Worm (Caenorhabditis elegans) whole organism, midembryonic: ENCODE measurements around the gene nspc-5.

ENCODE experiments used
- T22C8.4 ChIP-seq: fragments of 200-800 bp; sonication (Bioruptor generic); IDR thresholded peaks from 2 replicates; pipeline ENCODE4 v1.3.6; 2022; ENCODE audit warnings: missing genetic modification characterization, missing compliant biosample characterization
- cog-1 ChIP-seq: sonication (generic microtip); optimal IDR thresholded peaks from 2 replicates; lab custom pipeline; 2016; ENCODE audit warnings: missing genetic modification characterization, missing compliant biosample characterization
- flt-1 ChIP-seq: fragments of 200-800 bp; sonication (Bioruptor generic); IDR thresholded peaks from 2 replicates; pipeline ENCODE4 v1.3.6; 2022; ENCODE audit warnings: missing genetic modification characterization, missing compliant biosample characterization
- klf-2 ChIP-seq: fragments of 200-800 bp; sonication (Bioruptor generic); conservative IDR thresholded peaks from 2 replicates; pipeline ENCODE4 v1.3.6; 2022; ENCODE audit warnings: missing genetic modification reagents, missing genetic modification characterization, missing compliant biosample characterization
- ref-1 ChIP-seq: fragments of 200-800 bp; sonication (Bioruptor generic); conservative IDR thresholded peaks from 2 replicates; pipeline ENCODE4 v1.3.6; 2022; ENCODE audit warnings: missing genetic modification reagents, missing genetic modification characterization, missing compliant biosample characterization
- tab-1 ChIP-seq: fragments of 200-800 bp; sonication (Bioruptor generic); IDR thresholded peaks from 2 replicates; pipeline ENCODE4 v1.3.6; 2022; ENCODE audit warnings: missing genetic modification characterization, missing compliant biosample characterization
- ztf-23 ChIP-seq: fragments of 200-800 bp; sonication (Bioruptor generic); IDR thresholded peaks from 2 replicates; pipeline ENCODE4 v1.3.6; 2022; ENCODE audit warnings: missing genetic modification reagents, missing genetic modification characterization, missing compliant biosample characterization
- ztf-29 ChIP-seq: fragments of 200-800 bp; sonication (Bioruptor generic); IDR thresholded peaks from 2 replicates; pipeline ENCODE4 v1.3.6; 2022; ENCODE audit warnings: missing genetic modification reagents, missing genetic modification characterization, missing compliant biosample characterization

DNA sequence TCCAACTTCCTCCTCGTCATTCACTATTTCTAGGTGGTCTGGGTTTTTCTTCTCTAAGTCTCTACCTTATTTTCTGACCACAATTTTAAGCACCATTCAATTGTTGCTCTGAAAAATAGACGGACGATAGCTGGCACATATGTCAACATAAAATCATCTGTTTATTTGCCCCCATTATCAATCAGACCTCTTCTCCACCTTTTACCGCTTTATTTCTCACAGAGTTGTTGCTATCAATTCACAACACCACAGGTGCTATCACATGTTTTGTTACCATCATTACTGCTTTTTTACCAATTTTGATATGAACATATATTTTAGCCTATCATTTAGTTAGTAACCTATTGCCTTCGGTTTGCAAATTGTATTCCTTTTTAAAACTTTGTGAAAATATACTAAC, 45.8 kb upstream of the nspc-5 start:
- TF ChIP-seq T22C8.4 (GFP tag; lab: Robert Waterston, UW) = no peak
- no peak for TF ChIP-seq flt-1 (GFP tag; lab: Robert Waterston, UW)
- TF ChIP-seq ztf-29 (GFP tag; lab: Robert Waterston, UW) = no peak
- TF ChIP-seq cog-1 (tag; lab: Kevin White, UChicago) = no peak
- TF ChIP-seq tab-1 = no peak
- TF ChIP-seq klf-2 (GFP tag; lab: Robert Waterston, UW) = no peak
- TF ChIP-seq ztf-23 = no peak
- no peak for TF ChIP-seq ref-1
